Fruit fly (Drosophila melanogaster): ENCODE measurements around the gene CG1965.

dm6 chr3R:7087201-7087505 is 20.0 kb downstream of the CG1965 start:
- TF ChIP-seq CG8478 (optimal IDR thresholded peaks at IDR 0.05) = no peak
- TF ChIP-seq CTCF (optimal IDR thresholded peaks at IDR 0.05) = no peak

All from S2 (cell line).